Fruit fly (Drosophila melanogaster) whole organism, embryonic: ENCODE measurements around the gene CG14650.

Experiments
- Atf6 ChIP-seq: fragments of 200-800 bp; sonication (Bioruptor generic); IDR thresholded peaks from 2 replicates; pipeline ENCODE4 v1.3.6; 2022; ENCODE audit warnings: missing biosample characterization, missing genetic modification characterization
- BEAF-32 ChIP-seq: fragments of 200-800 bp; sonication (Bioruptor generic); optimal IDR thresholded peaks from 3 replicates; lab custom pipeline; 2017; ENCODE audit warnings: missing biosample characterization, missing genetic modification characterization, mild to moderate bottlenecking, moderate library complexity, missing genetic modification reagents
- CG10543 ChIP-seq: fragments of 200-800 bp; sonication (Bioruptor generic); optimal IDR thresholded peaks from 3 replicates; lab custom pipeline; 2017; ENCODE audit warnings: missing biosample characterization, mild to moderate bottlenecking, missing genetic modification characterization, moderate library complexity
- CG11085 ChIP-seq: fragments of 200-800 bp; sonication (Bioruptor generic); IDR thresholded peaks from 2 replicates; pipeline ENCODE4 v1.3.6; 2022; ENCODE audit warnings: missing biosample characterization, missing genetic modification characterization
- CG11093 ChIP-seq: fragments of 200-800 bp; sonication (Bioruptor generic); IDR thresholded peaks from 3 replicates; pipeline ENCODE4 v1.3.6; 2022; ENCODE audit warnings: missing biosample characterization, missing genetic modification characterization
- CG13424 ChIP-seq: fragments of 200-800 bp; sonication (Bioruptor generic); optimal IDR thresholded peaks from 2 replicates; lab custom pipeline; 2019; ENCODE audit warnings: missing biosample characterization, mild to moderate bottlenecking, missing genetic modification characterization, moderate library complexity
- CG15011 ChIP-seq: fragments of 200-800 bp; sonication (Bioruptor generic); optimal IDR thresholded peaks from 3 replicates; lab custom pipeline; 2018; ENCODE audit warnings: missing biosample characterization, mild to moderate bottlenecking, missing genetic modification characterization
- CG31224 ChIP-seq: fragments of 200-800 bp; sonication (Bioruptor generic); IDR thresholded peaks from 2 replicates; pipeline ENCODE4 v1.3.6; 2022; ENCODE audit warnings: missing biosample characterization, missing genetic modification characterization
- CG34422 ChIP-seq: fragments of 200-800 bp; sonication (Bioruptor generic); IDR thresholded peaks from 3 replicates; pipeline ENCODE4 v1.3.6; 2022; ENCODE audit warnings: missing biosample characterization, missing genetic modification characterization
- CG4328 ChIP-seq: fragments of 200-800 bp; sonication (Bioruptor generic); optimal IDR thresholded peaks from 3 replicates; lab custom pipeline; 2017; ENCODE audit warnings: missing biosample characterization, missing genetic modification reagents, missing genetic modification characterization
- CG4424 ChIP-seq: fragments of 200-800 bp; sonication (Bioruptor generic); optimal IDR thresholded peaks from 3 replicates; lab custom pipeline; 2016; ENCODE audit warnings: missing biosample characterization, missing genetic modification characterization
- CG6175 ChIP-seq: fragments of 200-800 bp; sonication (Bioruptor generic); IDR thresholded peaks from 3 replicates; pipeline ENCODE4 v1.3.6; 2022; ENCODE audit warnings: missing biosample characterization, missing genetic modification characterization
- CG6791 ChIP-seq: fragments of 200-800 bp; sonication (Bioruptor generic); IDR thresholded peaks from 3 replicates; pipeline ENCODE4 v1.3.6; 2022; ENCODE audit warnings: missing biosample characterization, missing genetic modification characterization; ENCODE audit not compliant: partially characterized antibody
- CG7372 ChIP-seq: fragments of 200-800 bp; sonication (Bioruptor generic); IDR thresholded peaks from 2 replicates; pipeline ENCODE4 v1.3.6; 2022; ENCODE audit warnings: missing biosample characterization, missing genetic modification characterization
- CG7786 ChIP-seq: fragments of 200-800 bp; sonication (Bioruptor generic); optimal IDR thresholded peaks from 2 replicates; lab custom pipeline; 2016; ENCODE audit warnings: missing biosample characterization, missing genetic modification characterization
- CG8478 ChIP-seq: fragments of >200 bp; optimal IDR thresholded peaks from 2 replicates; lab custom pipeline; 2018
- CG8924 ChIP-seq: fragments of 200-800 bp; optimal IDR thresholded peaks from 3 replicates; lab custom pipeline; 2019; ENCODE audit warnings: missing biosample characterization, mild to moderate bottlenecking, missing genetic modification characterization, moderate library complexity
- CG9215 ChIP-seq: fragments of 200-800 bp; sonication (Bioruptor generic); IDR thresholded peaks from 2 replicates; pipeline ENCODE4 v1.3.6; 2022; ENCODE audit warnings: missing biosample characterization, missing genetic modification characterization
- Dad ChIP-seq: fragments of 200-800 bp; sonication (Bioruptor generic); optimal IDR thresholded peaks from 3 replicates; lab custom pipeline; 2016; ENCODE audit warnings: missing biosample characterization, missing genetic modification characterization
- E2f2 ChIP-seq: fragments of 200-800 bp; sonication (Bioruptor generic); IDR thresholded peaks from 2 replicates; pipeline ENCODE4 v1.3.6; 2022; ENCODE audit warnings: missing biosample characterization, missing genetic modification characterization
- H15 ChIP-seq: fragments of 200-800 bp; sonication (Bioruptor generic); IDR thresholded peaks from 3 replicates; pipeline ENCODE4 v1.3.6; 2022; ENCODE audit warnings: missing biosample characterization, missing genetic modification characterization
- HHEX ChIP-seq: fragments of 200-800 bp; sonication (Bioruptor generic); optimal IDR thresholded peaks from 3 replicates; lab custom pipeline; 2017; ENCODE audit warnings: missing biosample characterization, mild to moderate bottlenecking, missing genetic modification characterization, missing genetic modification reagents
- HLH4C ChIP-seq: fragments of 200-800 bp; sonication (Bioruptor generic); IDR thresholded peaks from 3 replicates; pipeline ENCODE4 v1.3.6; 2022; ENCODE audit warnings: missing biosample characterization, missing genetic modification characterization; ENCODE audit not compliant: partially characterized antibody
- Hmr ChIP-seq: fragments of 200-800 bp; sonication (Bioruptor generic); optimal IDR thresholded peaks from 3 replicates; lab custom pipeline; 2017; ENCODE audit warnings: mild to moderate bottlenecking, missing biosample characterization, missing genetic modification reagents, missing genetic modification characterization
- Hr3 ChIP-seq: fragments of 200-800 bp; sonication (Bioruptor generic); optimal IDR thresholded peaks from 3 replicates; lab custom pipeline; 2016; ENCODE audit warnings: missing biosample characterization, missing genetic modification characterization
- Hsf ChIP-seq: fragments of 200-800 bp; sonication (Bioruptor generic); optimal IDR thresholded peaks from 3 replicates; lab custom pipeline; 2016; ENCODE audit warnings: missing biosample characterization, missing genetic modification characterization
- NC2α ChIP-seq: fragments of 200-800 bp; sonication (Bioruptor generic); optimal IDR thresholded peaks from 2 replicates; lab custom pipeline; 2016; ENCODE audit warnings: missing biosample characterization, missing genetic modification characterization
- Pdp1 ChIP-seq, 2 experiments: fragments of 200-800 bp; sonication (Bioruptor generic); optimal IDR thresholded peaks; 3 replicates each; lab custom pipeline; 2016; ENCODE audit warnings: missing biosample characterization in 2 of 2, missing genetic modification characterization in 2 of 2, mild to moderate bottlenecking in 1 of 2, moderate library complexity in 1 of 2
- Ptx1 ChIP-seq: fragments of 200-800 bp; sonication (Bioruptor generic); IDR thresholded peaks from 2 replicates; pipeline ENCODE4 v1.3.6; 2022; ENCODE audit warnings: missing biosample characterization, missing genetic modification characterization
- Rx ChIP-seq: fragments of 200-800 bp; sonication (Bioruptor generic); IDR thresholded peaks from 2 replicates; pipeline ENCODE4 v1.3.6; 2022; ENCODE audit warnings: missing biosample characterization, missing genetic modification characterization
- Trl ChIP-seq, 3 experiments: fragments of >200 bp in 2 of 3; fragments of 200-800 bp in 1 of 3; sonication (Bioruptor generic) in 1 of 3; optimal IDR thresholded peaks; 2 replicates in 1 of 3; 3 replicates in 2 of 3; lab custom pipeline; 2016 to 2017; ENCODE audit warnings: missing biosample characterization in 1 of 3, missing genetic modification characterization in 1 of 3
- Xrp1 ChIP-seq: fragments of 200-800 bp; sonication (Bioruptor generic); IDR thresholded peaks from 2 replicates; pipeline ENCODE4 v1.3.6; 2022; ENCODE audit warnings: missing biosample characterization, missing genetic modification characterization
- ac ChIP-seq: fragments of 200-800 bp; sonication (Bioruptor generic); optimal IDR thresholded peaks from 3 replicates; lab custom pipeline; 2017; ENCODE audit warnings: missing biosample characterization, mild to moderate bottlenecking, missing genetic modification characterization
- amos ChIP-seq: fragments of 200-800 bp; sonication (Bioruptor generic); IDR thresholded peaks from 2 replicates; pipeline ENCODE4 v1.3.6; 2022; ENCODE audit warnings: missing biosample characterization, missing genetic modification characterization; ENCODE audit not compliant: partially characterized antibody
- az2 ChIP-seq: fragments of 200-800 bp; sonication (Bioruptor generic); optimal IDR thresholded peaks from 3 replicates; lab custom pipeline; 2016; ENCODE audit warnings: missing biosample characterization, missing genetic modification characterization
- bab2 ChIP-seq: fragments of 200-800 bp; sonication (Bioruptor generic); optimal IDR thresholded peaks from 2 replicates; lab custom pipeline; 2016; ENCODE audit warnings: missing biosample characterization, missing genetic modification characterization
- bigmax ChIP-seq: fragments of 200-800 bp; sonication (Bioruptor generic); optimal IDR thresholded peaks from 2 replicates; lab custom pipeline; 2018; ENCODE audit warnings: missing biosample characterization, mild to moderate bottlenecking, missing genetic modification characterization
- ci ChIP-seq: fragments of 200-800 bp; sonication (Bioruptor generic); IDR thresholded peaks from 3 replicates; pipeline ENCODE4 v1.3.6; 2022; ENCODE audit warnings: missing biosample characterization, missing genetic modification characterization
- crp ChIP-seq, 2 experiments: fragments of 200-800 bp; sonication (Bioruptor generic); optimal IDR thresholded peaks; 2 replicates in 1 of 2; 3 replicates in 1 of 2; lab custom pipeline; 2017; ENCODE audit warnings: missing biosample characterization in 2 of 2, missing genetic modification characterization in 2 of 2, mild to moderate bottlenecking in 1 of 2, moderate library complexity in 1 of 2
- dmrt99B ChIP-seq: fragments of 200-800 bp; sonication (Bioruptor generic); optimal IDR thresholded peaks from 2 replicates; lab custom pipeline; 2018; ENCODE audit warnings: missing biosample characterization, mild to moderate bottlenecking, missing genetic modification characterization, moderate library complexity
- en ChIP-seq: fragments of 200-800 bp; sonication (Bioruptor generic); optimal IDR thresholded peaks from 2 replicates; lab custom pipeline; 2016; ENCODE audit warnings: missing biosample characterization, missing genetic modification characterization
- fd102C ChIP-seq: fragments of 200-800 bp; sonication (Bioruptor generic); optimal IDR thresholded peaks from 2 replicates; lab custom pipeline; 2018; ENCODE audit warnings: missing biosample characterization, mild to moderate bottlenecking, missing genetic modification characterization, moderate library complexity
- ftz-f1 ChIP-seq: fragments of 200-800 bp; sonication (Bioruptor generic); optimal IDR thresholded peaks from 2 replicates; lab custom pipeline; 2016; ENCODE audit warnings: missing biosample characterization, missing genetic modification characterization
- hb ChIP-seq: fragments of 200-800 bp; sonication (Bioruptor generic); IDR thresholded peaks from 3 replicates; pipeline ENCODE4 v1.3.6; 2022; ENCODE audit warnings: missing biosample characterization, missing genetic modification characterization; ENCODE audit not compliant: partially characterized antibody
- hth ChIP-seq: fragments of >200 bp; optimal IDR thresholded peaks from 2 replicates; lab custom pipeline; 2017; ENCODE audit warnings: inconsistent platforms
- ind ChIP-seq: fragments of 200-800 bp; sonication (Bioruptor generic); optimal IDR thresholded peaks from 3 replicates; lab custom pipeline; 2016; ENCODE audit warnings: missing biosample characterization, missing genetic modification characterization
- ken ChIP-seq: fragments of 200-800 bp; sonication (Bioruptor generic); IDR thresholded peaks from 3 replicates; pipeline ENCODE4 v1.3.6; 2022; ENCODE audit warnings: missing biosample characterization, missing genetic modification characterization
- lilli ChIP-seq: fragments of 200-800 bp; sonication (Bioruptor generic); optimal IDR thresholded peaks from 3 replicates; lab custom pipeline; 2016; ENCODE audit warnings: missing biosample characterization, missing genetic modification characterization
- scrt ChIP-seq: fragments of 200-800 bp; sonication (Bioruptor generic); optimal IDR thresholded peaks from 2 replicates; lab custom pipeline; 2018; ENCODE audit warnings: missing biosample characterization, mild to moderate bottlenecking, missing genetic modification characterization, moderate library complexity
- shn ChIP-seq: fragments of 200-800 bp; sonication (Bioruptor generic); optimal IDR thresholded peaks from 3 replicates; lab custom pipeline; 2016; ENCODE audit warnings: missing biosample characterization, missing genetic modification characterization
- sna ChIP-seq: fragments of 200-800 bp; sonication (Bioruptor generic); IDR thresholded peaks from 2 replicates; pipeline ENCODE4 v1.3.6; 2022; ENCODE audit warnings: missing biosample characterization, missing genetic modification characterization; ENCODE audit not compliant: partially characterized antibody
- stwl ChIP-seq: fragments of 200-800 bp; sonication (Bioruptor generic); optimal IDR thresholded peaks from 3 replicates; lab custom pipeline; 2018; ENCODE audit warnings: missing biosample characterization, mild to moderate bottlenecking, missing genetic modification characterization, moderate library complexity

The CG14650 gene

dm6 chr3R:4390133-4390532 lies 47.1 kb upstream of the CG14650 start, which contains the start of gene CG14646 (continued):
- TF ChIP-seq NC2α (GFP tag; lab: Kevin White, UChicago) = no peak
- no peak for TF ChIP-seq H15 (GFP tag; lab: Robert Waterston, UW)
- TF ChIP-seq Rx (GFP tag; lab: Robert Waterston, UW) = no peak
- no peak for TF ChIP-seq bab2
- TF ChIP-seq Hmr (GFP tag; lab: Kevin White, UChicago) = no peak
- peak; percentile 78 for TF ChIP-seq sna
- TF ChIP-seq Atf6 (GFP tag; lab: Robert Waterston, UW) = no peak
- no peak for TF ChIP-seq CG13424
- no peak for TF ChIP-seq CG6175 (GFP tag; lab: Robert Waterston, UW)
- TF ChIP-seq shn = no peak
- TF ChIP-seq fd102C (GFP tag; lab: Kevin White, UChicago) = no peak
- no peak for TF ChIP-seq en (GFP tag; lab: Kevin White, UChicago)
- no peak for TF ChIP-seq ftz-f1 (GFP tag; lab: Kevin White, UChicago)
- TF ChIP-seq ken = no peak
- TF ChIP-seq Pdp1 (GFP tag; optimal IDR thresholded peaks at IDR 0.05; lab: Kevin White, UChicago) = no peak
- no peak for TF ChIP-seq Trl (optimal IDR thresholded peaks at IDR 0.05; lab: Kevin White, UChicago)
- no peak for TF ChIP-seq Trl (GFP tag; optimal IDR thresholded peaks at IDR 0.05; lab: Kevin White, UChicago)
- no peak for TF ChIP-seq CG34422 (GFP tag; lab: Robert Waterston, UW)
- TF ChIP-seq E2f2 (GFP tag; lab: Robert Waterston, UW) = peak; percentile 96
- TF ChIP-seq ac (GFP tag; lab: Kevin White, UChicago) = no peak
- TF ChIP-seq amos (GFP tag; lab: Robert Waterston, UW) = peak; percentile 92
- no peak for TF ChIP-seq CG15011 (GFP tag; lab: Kevin White, UChicago)
- TF ChIP-seq Ptx1 (GFP tag; lab: Robert Waterston, UW) = no peak
- TF ChIP-seq CG9215 (GFP tag; lab: Robert Waterston, UW) = no peak
- TF ChIP-seq CG8924 = no peak
- TF ChIP-seq CG4424 (GFP tag; lab: Kevin White, UChicago) = no peak
- no peak for TF ChIP-seq Hsf (GFP tag; lab: Kevin White, UChicago)
- TF ChIP-seq CG7786 (GFP tag; lab: Kevin White, UChicago) = no peak
- no peak for TF ChIP-seq scrt (GFP tag; lab: Kevin White, UChicago)
- TF ChIP-seq CG11085 (GFP tag; lab: Robert Waterston, UW) = no peak
- TF ChIP-seq CG8478 (lab: Kevin White, UChicago) = no peak
- TF ChIP-seq hth = no peak
- no peak for TF ChIP-seq Xrp1 (GFP tag; lab: Robert Waterston, UW)
- TF ChIP-seq lilli = no peak
- no peak for TF ChIP-seq az2 (GFP tag; lab: Kevin White, UChicago)
- TF ChIP-seq CG31224 (GFP tag; lab: Robert Waterston, UW) = no peak
- no peak for TF ChIP-seq CG11093 (GFP tag; lab: Robert Waterston, UW)
- no peak for TF ChIP-seq Dad (GFP tag; lab: Kevin White, UChicago)
- TF ChIP-seq hb (GFP tag; lab: Robert Waterston, UW) = peak; percentile 78
- no peak for TF ChIP-seq Hr3 (GFP tag; lab: Kevin White, UChicago)
- no peak for TF ChIP-seq crp (GFP tag; optimal IDR thresholded peaks at IDR 0.05; lab: Kevin White, UChicago)
- no peak for TF ChIP-seq ind
- no peak for TF ChIP-seq CG4328
- TF ChIP-seq BEAF-32 = peak; percentile 84
- no peak for TF ChIP-seq bigmax
- TF ChIP-seq stwl (tag; lab: Kevin White, UChicago) = peak; percentile 13
- TF ChIP-seq CG10543 (GFP tag; lab: Kevin White, UChicago) = no peak
- TF ChIP-seq CG6791 = peak; percentile 92
- TF ChIP-seq dmrt99B (tag; lab: Kevin White, UChicago) = no peak
- peak; percentile 83 for TF ChIP-seq HLH4C (GFP tag; lab: Robert Waterston, UW)
- TF ChIP-seq ci (GFP tag; lab: Robert Waterston, UW) = no peak
- no peak for TF ChIP-seq HHEX (GFP tag; lab: Kevin White, UChicago)
- TF ChIP-seq CG7372 = no peak
